Worm (Caenorhabditis elegans) whole organism, young adult: Measurements from ENCODE around the gene che-2.
A peak's percentile ranks its signal among the peaks of the same experiment; 100 is the strongest.

ENCODE experiments used
- C06A6.2 ChIP-seq: fragments of 200-800 bp; sonication (Bioruptor generic); conservative IDR thresholded peaks from 2 replicates; pipeline ENCODE4 v1.3.6; 2022; ENCODE audit warnings: missing genetic modification characterization, missing compliant biosample characterization
- Y79H2A.3 ChIP-seq: fragments of 200-800 bp; sonication (Bioruptor generic); conservative IDR thresholded peaks from 2 replicates; pipeline ENCODE4 v1.3.6; 2022; ENCODE audit warnings: missing genetic modification reagents, missing genetic modification characterization, missing compliant biosample characterization
- attf-5 ChIP-seq: fragments of 200-800 bp; sonication (Bioruptor generic); optimal IDR thresholded peaks from 2 replicates; lab custom pipeline; 2018; ENCODE audit warnings: mild to moderate bottlenecking, missing genetic modification characterization, missing compliant biosample characterization
- bed-2 ChIP-seq: fragments of 200-800 bp; sonication (Bioruptor generic); IDR thresholded peaks from 2 replicates; pipeline ENCODE4 v1.3.6; 2022; ENCODE audit warnings: missing genetic modification reagents, missing genetic modification characterization, missing compliant biosample characterization
- him-1 ChIP-seq: sonication (generic microtip); optimal IDR thresholded peaks from 2 replicates; lab custom pipeline; 2016; ENCODE audit warnings: missing genotype, missing genetic modification reagents, missing genetic modification characterization, missing compliant biosample characterization
- nfyb-1 ChIP-seq: fragments of 200-800 bp; sonication (Bioruptor generic); IDR thresholded peaks from 2 replicates; pipeline ENCODE4 v1.3.6; 2022; ENCODE audit warnings: missing genetic modification reagents, missing genetic modification characterization, missing compliant biosample characterization
- nhr-80 ChIP-seq: sonication (generic microtip); optimal IDR thresholded peaks from 2 replicates; lab custom pipeline; 2016; ENCODE audit warnings: missing genetic modification characterization, missing compliant biosample characterization
- snpc-4 ChIP-seq, 5 experiments: fragments of 150-350 bp in 1 of 5; sonication (generic microtip) in 4 of 5; optimal IDR thresholded peaks; 2 replicates each; lab custom pipeline; 2014 to 2018; ENCODE audit warnings: missing genetic modification characterization in 5 of 5, missing biosample characterization in 3 of 5, antibody characterized with exemption in 2 of 5, mild to moderate bottlenecking in 2 of 5, missing compliant biosample characterization in 2 of 5, missing genotype in 2 of 5, moderate library complexity in 2 of 5, missing genetic modification reagents in 1 of 5
- ztf-22 ChIP-seq: fragments of 200-800 bp; sonication (Bioruptor generic); optimal IDR thresholded peaks from 2 replicates; lab custom pipeline; 2018; ENCODE audit warnings: mild to moderate bottlenecking, missing genetic modification characterization, moderate library complexity, missing compliant biosample characterization
- ztf-3 ChIP-seq: fragments of 200-800 bp; sonication (Bioruptor generic); optimal IDR thresholded peaks from 2 replicates; lab custom pipeline; 2018; ENCODE audit warnings: mild to moderate bottlenecking, missing genetic modification characterization, missing compliant biosample characterization

ce11 chrX:496795-497194 is 15.5 kb downstream of the che-2 start:
- TF ChIP-seq him-1, result no peak
- no peak for TF ChIP-seq attf-5 (GFP tag; lab: Kevin White, UChicago)
- no peak for TF ChIP-seq nhr-80 (tag; lab: Kevin White, UChicago)
- no peak for TF ChIP-seq ztf-22 (GFP tag; lab: Kevin White, UChicago)
- TF ChIP-seq C06A6.2, result no peak
- no peak for TF ChIP-seq nfyb-1 (GFP tag; lab: Robert Waterston, UW)
- no peak for TF ChIP-seq Y79H2A.3 (GFP tag; lab: Robert Waterston, UW)
- TF ChIP-seq ztf-3 (GFP tag; lab: Kevin White, UChicago), result no peak
- no peak for TF ChIP-seq snpc-4 (GFP tag; optimal IDR thresholded peaks at IDR 0.05; lab: Kevin White, UChicago)
- TF ChIP-seq snpc-4 (tag; optimal IDR thresholded peaks at IDR 0.05; lab: Kevin White, UChicago), result peak in 2 of 4 experiments; percentile 61 to 78
- TF ChIP-seq bed-2 (GFP tag; lab: Robert Waterston, UW), result no peak
